Worm (Caenorhabditis elegans) whole organism, L4 larva: ENCODE data around the gene fbxb-74.
A peak's percentile ranks its signal among the peaks of the same experiment; 100 is the strongest.

Experiments used
- Y75B8A.6 ChIP-seq: fragments of 200-800 bp; sonication (Bioruptor generic); IDR thresholded peaks from 2 replicates; pipeline ENCODE4 v1.3.6; 2022; ENCODE audit warnings: missing genetic modification reagents, missing genetic modification characterization, missing compliant biosample characterization
- ama-1 ChIP-seq: fragments of 150-350 bp; optimal IDR thresholded peaks from 2 replicates; lab custom pipeline; 2014; ENCODE audit warnings: inconsistent platforms, mixed read lengths
- daf-8 ChIP-seq: fragments of 200-800 bp; sonication (Bioruptor generic); IDR thresholded peaks from 2 replicates; pipeline ENCODE4 v1.3.6; 2022; ENCODE audit warnings: missing genetic modification characterization, missing compliant biosample characterization
- dpl-1 ChIP-seq: fragments of 150-350 bp; optimal IDR thresholded peaks from 2 replicates; lab custom pipeline; 2014; ENCODE audit warnings: missing biosample characterization, missing genetic modification reagents, missing genetic modification characterization
- fos-1 ChIP-seq: fragments of 150-350 bp; optimal IDR thresholded peaks from 2 replicates; lab custom pipeline; 2014; ENCODE audit warnings: missing biosample characterization, missing genetic modification characterization
- nhr-111 ChIP-seq: fragments of 200-800 bp; sonication (Bioruptor generic); optimal IDR thresholded peaks from 2 replicates; lab custom pipeline; 2018; ENCODE audit warnings: mild to moderate bottlenecking, missing genetic modification characterization, missing compliant biosample characterization
- nhr-28 ChIP-seq: fragments of 150-350 bp; optimal IDR thresholded peaks from 2 replicates; lab custom pipeline; 2014; ENCODE audit warnings: missing biosample characterization, missing genetic modification characterization
- nhr-48 ChIP-seq: sonication (generic microtip); optimal IDR thresholded peaks from 2 replicates; lab custom pipeline; 2016; ENCODE audit warnings: mild to moderate bottlenecking, missing genetic modification characterization, missing compliant biosample characterization

DNA sequence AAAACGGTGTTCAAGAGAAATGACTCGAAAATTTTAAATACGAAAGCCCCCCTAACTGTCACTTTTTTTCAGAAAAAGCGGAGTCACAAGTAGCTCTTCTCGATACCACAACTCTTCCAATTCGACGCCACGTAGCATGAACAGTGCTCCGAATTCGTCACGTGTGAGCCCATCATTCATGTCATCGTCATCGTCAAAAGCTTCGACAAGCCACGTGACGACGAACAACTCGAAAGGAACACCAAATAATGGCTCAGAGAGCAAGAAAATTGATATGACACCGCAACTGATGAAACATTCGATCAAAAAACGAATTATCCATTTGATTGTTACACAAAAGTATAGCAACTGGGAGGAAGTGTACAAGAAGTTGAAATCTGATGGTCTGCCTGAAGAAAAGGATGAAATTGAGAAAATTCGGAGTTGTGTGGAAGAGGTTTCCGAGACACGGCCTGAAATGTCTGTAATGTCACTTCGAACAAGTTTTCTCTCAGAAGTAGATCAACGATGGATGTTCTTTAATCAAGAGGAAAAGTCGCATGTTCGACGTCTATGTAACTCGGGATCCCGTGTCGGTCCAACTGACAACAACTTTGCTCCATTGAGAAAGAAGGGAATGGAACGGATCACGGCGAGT is 27.7 kb downstream of the fbxb-74 start:
- no peak for TF ChIP-seq nhr-48 (tag; lab: Kevin White, UChicago)
- TF ChIP-seq daf-8 = no peak
- TF ChIP-seq ama-1 (lab: Kevin White, UChicago) = peak; percentile 1
- TF ChIP-seq nhr-28 (tag; lab: Kevin White, UChicago) = no peak
- no peak for TF ChIP-seq dpl-1 (GFP tag; lab: Kevin White, UChicago)
- no peak for TF ChIP-seq nhr-111 (GFP tag; lab: Kevin White, UChicago)
- no peak for TF ChIP-seq Y75B8A.6 (GFP tag; lab: Robert Waterston, UW)
- TF ChIP-seq fos-1 = no peak
